Worm (Caenorhabditis elegans): ENCODE data around the gene pmk-1.

The pmk-1 gene

DNA sequence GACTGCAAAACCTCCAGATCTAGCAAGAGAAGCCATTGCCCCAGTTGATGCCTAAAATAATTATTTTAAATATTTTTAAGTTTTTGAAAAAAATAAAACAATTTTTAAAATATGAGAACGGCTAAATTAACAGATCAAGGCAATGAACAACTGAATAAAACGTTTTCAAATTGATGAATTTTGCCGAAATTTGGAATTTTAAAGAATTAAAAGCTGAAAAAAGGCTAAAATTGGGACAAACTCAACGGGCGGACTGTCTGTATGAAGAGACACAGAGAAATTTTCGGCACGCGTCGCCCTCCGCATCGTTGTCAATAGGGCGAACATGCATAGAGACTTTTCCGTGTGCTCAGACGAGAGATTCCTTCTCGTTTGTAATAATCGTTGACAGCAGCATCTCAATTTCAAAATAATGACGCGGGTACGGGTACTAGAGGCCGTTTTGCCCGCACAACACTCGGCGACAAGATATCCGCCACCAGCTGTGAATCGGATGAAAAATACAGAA is 12.5 kb upstream of the pmk-1 start, which contains the start of the genes isp-1 and islo-1:
Gene isp-1 (minus strand): TSS at position 51 of the 508 bp plus-strand sequence.
Gene islo-1 (plus strand): TSS at position 385 of the 508 bp plus-strand sequence.
- TF ChIP-seq eor-1 (tag; optimal IDR thresholded peaks at IDR 0.05) (no peak), ceh-16 (tag; optimal IDR thresholded peaks at IDR 0.05) (no peak), nhr-237 (tag; optimal IDR thresholded peaks at IDR 0.05) (no peak), unc-62 (GFP tag; optimal IDR thresholded peaks at IDR 0.05) (no peak), nhr-28 (tag; optimal IDR thresholded peaks at IDR 0.05) (no peak), lin-15B (tag; optimal IDR thresholded peaks at IDR 0.05) (peak; percentile 88), lsy-12 (tag; optimal IDR thresholded peaks at IDR 0.05) (no peak), nhr-23 (tag; optimal IDR thresholded peaks at IDR 0.05) (peak; percentile 53), ceh-82 (tag; optimal IDR thresholded peaks at IDR 0.05) (no peak), pha-4 (tag; optimal IDR thresholded peaks at IDR 0.05) (peak; percentile 75), nhr-12 (tag; optimal IDR thresholded peaks at IDR 0.05) (no peak), hmg-11 (tag; optimal IDR thresholded peaks at IDR 0.05) (peak; percentile 71), nhr-43 (tag; optimal IDR thresholded peaks at IDR 0.05; ENCODE audit: poor library complexity, severe bottlenecking) (no peak), lin-39 (tag; optimal IDR thresholded peaks at IDR 0.05) (peak; percentile 70), skn-1 (tag; optimal IDR thresholded peaks at IDR 0.05) (no peak), ceh-28 (tag; optimal IDR thresholded peaks at IDR 0.05) (no peak), ztf-11 (tag; optimal IDR thresholded peaks at IDR 0.05) (no peak), nfya-1 (tag; optimal IDR thresholded peaks at IDR 0.05; ENCODE audit: insufficient read depth) (peak; percentile 72), unc-39 (tag; optimal IDR thresholded peaks at IDR 0.05) (no peak), nhr-67 (tag; optimal IDR thresholded peaks at IDR 0.05) (no peak), fos-1 (tag; optimal IDR thresholded peaks at IDR 0.05) (no peak), zag-1 (tag; optimal IDR thresholded peaks at IDR 0.05) (no peak), nhr-11 (tag; optimal IDR thresholded peaks at IDR 0.05) (no peak), snpc-4 (tag; optimal IDR thresholded peaks at IDR 0.05) (peak; percentile 71), tbx-2 (tag; optimal IDR thresholded peaks at IDR 0.05) (no peak), mml-1 (tag; optimal IDR thresholded peaks at IDR 0.05) (no peak), ama-1 (optimal IDR thresholded peaks at IDR 0.05) (no peak), ZK546.5 (tag; optimal IDR thresholded peaks at IDR 0.05) (no peak), sea-2 (GFP tag; optimal IDR thresholded peaks at IDR 0.05) (no peak), aly-2 (tag; optimal IDR thresholded peaks at IDR 0.05) (no peak), egl-5 (tag; optimal IDR thresholded peaks at IDR 0.05) (no peak), elt-3 (tag; optimal IDR thresholded peaks at IDR 0.05) (no peak), R02D3.7 (tag; optimal IDR thresholded peaks at IDR 0.05) (no peak), pqm-1 (tag; optimal IDR thresholded peaks at IDR 0.05) (peak; percentile 39), ztf-4 (tag; optimal IDR thresholded peaks at IDR 0.05) (no peak), mdl-1 (tag; optimal IDR thresholded peaks at IDR 0.05) (no peak), elt-1 (tag; optimal IDR thresholded peaks at IDR 0.05) (no peak), nhr-25 (tag; optimal IDR thresholded peaks at IDR 0.05) (peak; percentile 55), elt-2 (tag; optimal IDR thresholded peaks at IDR 0.05) (peak; percentile 49), egl-27 (tag; optimal IDR thresholded peaks at IDR 0.05) (no peak), daf-12 (tag; optimal IDR thresholded peaks at IDR 0.05) (no peak), nhr-77 (tag; optimal IDR thresholded peaks at IDR 0.05) (no peak), fkh-10 (GFP tag; optimal IDR thresholded peaks at IDR 0.05) (no peak), jun-1 (tag; optimal IDR thresholded peaks at IDR 0.05) (no peak), fkh-2 (tag; optimal IDR thresholded peaks at IDR 0.05) (no peak), nhr-76 (tag; optimal IDR thresholded peaks at IDR 0.05) (no peak), ceh-9 (tag; optimal IDR thresholded peaks at IDR 0.05) (no peak)

All from whole organism, L3 larva.